Fruit fly (Drosophila melanogaster) S2 (cell line): ENCODE data around the gene Sema5c.

ENCODE experiments used
- CG8478 ChIP-seq: fragments of >200 bp; optimal IDR thresholded peaks from 2 replicates; lab custom pipeline; 2018
- CTCF ChIP-seq, 2 experiments: fragments of >200 bp; optimal IDR thresholded peaks; 2 replicates each; lab custom pipeline; 2018

DNA sequence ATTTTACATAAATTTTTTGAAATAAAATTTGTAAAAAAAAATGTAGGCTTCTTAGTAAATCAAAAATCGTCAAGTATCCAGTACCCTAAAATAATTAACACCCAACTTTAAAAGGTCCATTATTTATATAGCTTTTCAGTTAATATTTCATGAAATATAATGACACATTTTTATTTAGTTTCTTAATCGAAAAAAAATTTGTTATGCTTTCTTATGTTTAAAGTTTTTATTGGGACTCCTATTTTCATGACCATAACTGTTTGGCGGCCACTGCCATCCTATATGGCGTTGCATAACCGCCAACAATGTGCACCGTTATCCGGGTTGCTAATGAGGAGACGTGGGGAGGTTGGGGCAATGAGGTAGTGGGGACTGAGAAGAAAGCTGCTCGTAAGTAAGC is 26.9 kb upstream of the Sema5c start:
- no peak for TF ChIP-seq CG8478 (lab: Kevin White, UChicago)
- TF ChIP-seq CTCF (optimal IDR thresholded peaks at IDR 0.05; lab: Kevin White, UChicago), result no peak
